Fruit fly (Drosophila melanogaster): Measurements from ENCODE around the gene CG43088.

DNA sequence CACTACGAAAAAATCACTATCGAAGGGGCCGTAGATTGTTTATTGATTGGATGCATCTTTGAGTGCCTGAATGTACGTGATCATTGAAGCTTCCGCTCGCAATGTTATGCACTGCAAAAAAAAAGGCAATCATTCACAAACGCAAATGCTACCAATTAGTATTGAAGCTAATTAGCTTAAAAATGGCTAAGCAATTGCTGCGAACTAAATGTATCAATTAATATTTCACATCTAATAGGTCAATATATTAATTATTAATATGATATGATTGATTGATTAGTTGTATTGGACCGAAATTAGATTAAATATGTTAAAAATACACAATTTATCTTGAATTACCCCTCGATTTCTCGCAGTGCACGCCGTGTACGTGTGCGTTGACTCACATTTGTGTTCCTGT is 32.9 kb upstream of the CG43088 start:
- TF ChIP-seq h (optimal IDR thresholded peaks at IDR 0.05): no peak
- no peak for TF ChIP-seq ttk (optimal IDR thresholded peaks at IDR 0.05)
- TF ChIP-seq psq (optimal IDR thresholded peaks at IDR 0.05): no peak

Measured in Kc167 (cell line).